Worm (Caenorhabditis elegans) whole organism, L4 larva: ENCODE results near the gene C28C12.11.

Experiments
- T20F7.1 ChIP-seq: fragments of 200-800 bp; sonication (Bioruptor generic); optimal IDR thresholded peaks from 2 replicates; lab custom pipeline; 2018; ENCODE audit warnings: mild to moderate bottlenecking, missing genetic modification characterization, missing compliant biosample characterization
- ceh-28 ChIP-seq: fragments of 150-350 bp; optimal IDR thresholded peaks from 2 replicates; lab custom pipeline; 2014; ENCODE audit warnings: missing biosample characterization, missing genetic modification reagents, missing genetic modification characterization
- fkh-10 ChIP-seq: fragments of 150-350 bp; optimal IDR thresholded peaks from 2 replicates; lab custom pipeline; 2014; ENCODE audit warnings: missing biosample characterization, missing genetic modification reagents, missing genetic modification characterization
- hlh-11 ChIP-seq: fragments of 200-800 bp; sonication (Bioruptor generic); optimal IDR thresholded peaks from 2 replicates; lab custom pipeline; 2018; ENCODE audit warnings: mild to moderate bottlenecking, missing genetic modification characterization, missing compliant biosample characterization
- lin-13 ChIP-seq: fragments of 150-350 bp; optimal IDR thresholded peaks from 2 replicates; lab custom pipeline; 2014; ENCODE audit warnings: missing biosample characterization, missing genetic modification reagents, missing genetic modification characterization
- set-16 ChIP-seq: fragments of 200-800 bp; sonication (Bioruptor generic); IDR thresholded peaks from 2 replicates; pipeline ENCODE4 v1.3.6; 2022; ENCODE audit warnings: missing genetic modification reagents, missing genetic modification characterization, missing compliant biosample characterization

- TF ChIP-seq hlh-11, result no peak
- no peak for TF ChIP-seq T20F7.1 (GFP tag; lab: Kevin White, UChicago)
- no peak for TF ChIP-seq fkh-10 (GFP tag; lab: Kevin White, UChicago)
- no peak for TF ChIP-seq ceh-28
- no peak for TF ChIP-seq set-16 (GFP tag; lab: Robert Waterston, UW)
- TF ChIP-seq lin-13, result no peak
Observed at ce11 chrIV:8461177-8461576, 12.7 kb upstream of the C28C12.11 start.
